Fruit fly (Drosophila melanogaster) whole organism, embryonic: Measurements from ENCODE around the gene nAChRbeta1.
A peak's percentile ranks its signal among the peaks of the same experiment; 100 is the strongest.

Source experiments
- Atf-2 ChIP-seq: fragments of 200-800 bp; sonication (Bioruptor generic); optimal IDR thresholded peaks from 2 replicates; lab custom pipeline; 2016; ENCODE audit warnings: missing biosample characterization, missing genetic modification characterization
- B-H1 ChIP-seq: fragments of 200-800 bp; sonication (Bioruptor generic); IDR thresholded peaks from 3 replicates; pipeline ENCODE4 v1.3.6; 2022; ENCODE audit warnings: missing biosample characterization, missing genetic modification characterization
- Bgb ChIP-seq: fragments of 200-800 bp; sonication (Bioruptor generic); IDR thresholded peaks from 2 replicates; pipeline ENCODE4 v1.3.6; 2022; ENCODE audit warnings: missing biosample characterization, missing genetic modification characterization; ENCODE audit not compliant: partially characterized antibody
- BtbVII ChIP-seq: fragments of 200-800 bp; sonication (Bioruptor generic); optimal IDR thresholded peaks from 3 replicates; lab custom pipeline; 2017; ENCODE audit warnings: missing biosample characterization, mild to moderate bottlenecking, missing genetic modification characterization
- CG12391 ChIP-seq: fragments of 200-800 bp; sonication (Bioruptor generic); optimal IDR thresholded peaks from 3 replicates; lab custom pipeline; 2018; ENCODE audit warnings: missing biosample characterization, mild to moderate bottlenecking, missing genetic modification characterization, moderate library complexity
- CG15073 ChIP-seq: fragments of 200-800 bp; sonication (Bioruptor generic); optimal IDR thresholded peaks from 2 replicates; lab custom pipeline; 2016; ENCODE audit warnings: missing biosample characterization, missing genetic modification characterization
- CG1529 ChIP-seq: fragments of 200-800 bp; sonication (Bioruptor generic); optimal IDR thresholded peaks from 3 replicates; lab custom pipeline; 2018; ENCODE audit warnings: missing biosample characterization, missing genetic modification characterization
- CG16863 ChIP-seq: fragments of 200-800 bp; sonication (Bioruptor generic); optimal IDR thresholded peaks from 3 replicates; lab custom pipeline; 2016; ENCODE audit warnings: missing biosample characterization, missing genetic modification characterization
- CG17361 ChIP-seq: fragments of 200-800 bp; sonication (Bioruptor generic); IDR thresholded peaks from 3 replicates; pipeline ENCODE4 v1.3.6; 2022; ENCODE audit warnings: missing biosample characterization, missing genetic modification characterization
- CG1832 ChIP-seq: fragments of 200-800 bp; sonication (Bioruptor generic); optimal IDR thresholded peaks from 2 replicates; lab custom pipeline; 2017; ENCODE audit warnings: missing biosample characterization, mild to moderate bottlenecking, missing genetic modification characterization, inconsistent platforms
- CG2875 ChIP-seq: fragments of 200-800 bp; sonication (Bioruptor generic); optimal IDR thresholded peaks from 2 replicates; lab custom pipeline; 2017; ENCODE audit warnings: missing biosample characterization, mild to moderate bottlenecking, missing genetic modification characterization, missing genetic modification reagents
- CG2889 ChIP-seq: fragments of 200-800 bp; sonication (Bioruptor generic); IDR thresholded peaks from 3 replicates; pipeline ENCODE4 v1.3.6; 2022; ENCODE audit warnings: missing biosample characterization, missing genetic modification characterization
- CG4424 ChIP-seq: fragments of 200-800 bp; sonication (Bioruptor generic); optimal IDR thresholded peaks from 3 replicates; lab custom pipeline; 2016; ENCODE audit warnings: missing biosample characterization, missing genetic modification characterization
- CG5953 ChIP-seq: fragments of 200-800 bp; sonication (Bioruptor generic); IDR thresholded peaks from 2 replicates; pipeline ENCODE4 v1.3.6; 2022; ENCODE audit warnings: missing biosample characterization, missing genetic modification characterization
- CG6683 ChIP-seq: fragments of 200-800 bp; sonication (Bioruptor generic); optimal IDR thresholded peaks from 2 replicates; lab custom pipeline; 2017; ENCODE audit warnings: missing biosample characterization, mild to moderate bottlenecking, missing genetic modification characterization, missing genetic modification reagents
- CG6765 ChIP-seq: fragments of 200-800 bp; sonication (Bioruptor generic); optimal IDR thresholded peaks from 3 replicates; lab custom pipeline; 2017; ENCODE audit warnings: missing biosample characterization, mild to moderate bottlenecking, missing genetic modification characterization
- CG6813 ChIP-seq: fragments of 200-800 bp; sonication (Bioruptor generic); optimal IDR thresholded peaks from 2 replicates; lab custom pipeline; 2017; ENCODE audit warnings: missing biosample characterization, missing genetic modification characterization, mild to moderate bottlenecking, moderate library complexity, missing genetic modification reagents
- CG7745 ChIP-seq: fragments of 200-800 bp; sonication (Bioruptor generic); optimal IDR thresholded peaks from 2 replicates; lab custom pipeline; 2018; ENCODE audit warnings: missing biosample characterization, mild to moderate bottlenecking, missing genetic modification characterization, moderate library complexity
- CG8359 ChIP-seq: fragments of 200-800 bp; sonication (Bioruptor generic); optimal IDR thresholded peaks from 2 replicates; lab custom pipeline; 2017; ENCODE audit warnings: missing biosample characterization, mild to moderate bottlenecking, missing genetic modification characterization, borderline replicate concordance
- CG8944 ChIP-seq: fragments of 200-800 bp; sonication (Bioruptor generic); optimal IDR thresholded peaks from 3 replicates; lab custom pipeline; 2016; ENCODE audit warnings: missing biosample characterization, missing genetic modification characterization
- CG9215 ChIP-seq: fragments of 200-800 bp; sonication (Bioruptor generic); IDR thresholded peaks from 2 replicates; pipeline ENCODE4 v1.3.6; 2022; ENCODE audit warnings: missing biosample characterization, missing genetic modification characterization
- CTCF ChIP-seq: fragments of 200-800 bp; sonication (Bioruptor generic); optimal IDR thresholded peaks from 2 replicates; lab custom pipeline; 2017; ENCODE audit warnings: missing biosample characterization, mild to moderate bottlenecking, missing genetic modification characterization, moderate library complexity
- CrebB ChIP-seq: fragments of 200-800 bp; sonication (Bioruptor generic); optimal IDR thresholded peaks from 3 replicates; lab custom pipeline; 2018; ENCODE audit warnings: missing biosample characterization, mild to moderate bottlenecking, missing genetic modification characterization
- Doc3 ChIP-seq: fragments of 200-800 bp; sonication (Bioruptor generic); IDR thresholded peaks from 3 replicates; pipeline ENCODE4 v1.3.6; 2022; ENCODE audit warnings: missing biosample characterization, missing genetic modification characterization; ENCODE audit not compliant: partially characterized antibody
- Fer1 ChIP-seq: fragments of 200-800 bp; sonication (Bioruptor generic); optimal IDR thresholded peaks from 2 replicates; lab custom pipeline; 2017; ENCODE audit warnings: missing biosample characterization, mild to moderate bottlenecking, missing genetic modification characterization
- H15 ChIP-seq: fragments of 200-800 bp; sonication (Bioruptor generic); IDR thresholded peaks from 3 replicates; pipeline ENCODE4 v1.3.6; 2022; ENCODE audit warnings: missing biosample characterization, missing genetic modification characterization
- Hmr ChIP-seq: fragments of 200-800 bp; sonication (Bioruptor generic); optimal IDR thresholded peaks from 3 replicates; lab custom pipeline; 2017; ENCODE audit warnings: mild to moderate bottlenecking, missing biosample characterization, missing genetic modification reagents, missing genetic modification characterization
- Kr ChIP-seq: fragments of 200-800 bp; sonication (Bioruptor generic); optimal IDR thresholded peaks from 2 replicates; lab custom pipeline; 2017; ENCODE audit warnings: missing biosample characterization, mild to moderate bottlenecking, missing genetic modification characterization
- Max ChIP-seq: fragments of 200-800 bp; sonication (Bioruptor generic); optimal IDR thresholded peaks from 2 replicates; lab custom pipeline; 2016; ENCODE audit warnings: missing biosample characterization, mild to moderate bottlenecking, missing genetic modification characterization
- Meics ChIP-seq: fragments of 200-800 bp; sonication (Bioruptor generic); optimal IDR thresholded peaks from 2 replicates; lab custom pipeline; 2017; ENCODE audit warnings: missing biosample characterization, mild to moderate bottlenecking, missing genetic modification characterization
- Sox100B ChIP-seq: fragments of 200-800 bp; sonication (Bioruptor generic); optimal IDR thresholded peaks from 3 replicates; lab custom pipeline; 2018; ENCODE audit warnings: missing biosample characterization, mild to moderate bottlenecking, missing genetic modification characterization
- Spps ChIP-seq: fragments of 200-800 bp; sonication (Bioruptor generic); optimal IDR thresholded peaks from 2 replicates; lab custom pipeline; 2018; ENCODE audit warnings: missing biosample characterization, mild to moderate bottlenecking, missing genetic modification characterization
- Ssrp ChIP-seq: fragments of 200-800 bp; sonication (Bioruptor generic); optimal IDR thresholded peaks from 2 replicates; lab custom pipeline; 2018; ENCODE audit warnings: missing biosample characterization, mild to moderate bottlenecking, missing genetic modification characterization, moderate library complexity
- Xbp1 ChIP-seq: fragments of 200-800 bp; sonication (Bioruptor generic); optimal IDR thresholded peaks from 3 replicates; lab custom pipeline; 2016; ENCODE audit warnings: missing biosample characterization, mild to moderate bottlenecking, missing genetic modification characterization
- abd-A ChIP-seq: fragments of 200-800 bp; sonication (Bioruptor generic); optimal IDR thresholded peaks from 3 replicates; lab custom pipeline; 2019; ENCODE audit warnings: missing biosample characterization, mild to moderate bottlenecking, missing genetic modification characterization, moderate library complexity
- croc ChIP-seq: fragments of 200-800 bp; sonication (Bioruptor generic); conservative IDR thresholded peaks from 3 replicates; pipeline ENCODE4 v1.3.6; 2022; ENCODE audit warnings: missing biosample characterization, missing genetic modification characterization
- esg ChIP-seq: fragments of 200-800 bp; sonication (Bioruptor generic); conservative IDR thresholded peaks from 2 replicates; pipeline ENCODE4 v1.3.6; 2022; ENCODE audit warnings: missing biosample characterization, missing genetic modification characterization
- fd3F ChIP-seq: fragments of 200-800 bp; sonication (Bioruptor generic); optimal IDR thresholded peaks from 2 replicates; lab custom pipeline; 2018; ENCODE audit warnings: missing biosample characterization, mild to moderate bottlenecking, missing genetic modification characterization, moderate library complexity
- gsb ChIP-seq: fragments of 200-800 bp; sonication (Bioruptor generic); IDR thresholded peaks from 2 replicates; pipeline ENCODE4 v1.3.6; 2022; ENCODE audit warnings: missing biosample characterization, missing genetic modification characterization
- ind ChIP-seq: fragments of 200-800 bp; sonication (Bioruptor generic); optimal IDR thresholded peaks from 3 replicates; lab custom pipeline; 2016; ENCODE audit warnings: missing biosample characterization, missing genetic modification characterization
- insv ChIP-seq, 2 experiments: fragments of 200-800 bp; sonication (Bioruptor generic); optimal IDR thresholded peaks; 3 replicates each; lab custom pipeline; 2016 to 2018; ENCODE audit warnings: missing biosample characterization in 2 of 2, missing genetic modification characterization in 2 of 2
- inv ChIP-seq: fragments of 200-800 bp; sonication (Bioruptor generic); IDR thresholded peaks from 2 replicates; pipeline ENCODE4 v1.3.6; 2022; ENCODE audit warnings: missing biosample characterization, missing genetic modification characterization; ENCODE audit not compliant: partially characterized antibody
- maf-S ChIP-seq: fragments of 200-800 bp; sonication (Bioruptor generic); optimal IDR thresholded peaks from 2 replicates; lab custom pipeline; 2016; ENCODE audit warnings: missing biosample characterization, missing genetic modification characterization
- org-1 ChIP-seq: fragments of 200-800 bp; sonication (Bioruptor generic); optimal IDR thresholded peaks from 2 replicates; lab custom pipeline; 2017; ENCODE audit warnings: missing biosample characterization, missing genetic modification characterization
- sens ChIP-seq: fragments of 200-800 bp; sonication (Bioruptor generic); peaks from one replicate; lab custom pipeline; 2016; ENCODE audit warnings: missing biosample characterization, missing genetic modification characterization
- slbo ChIP-seq: fragments of 200-800 bp; sonication (Bioruptor generic); IDR thresholded peaks from 2 replicates; pipeline ENCODE4 v1.3.6; 2022; ENCODE audit warnings: missing biosample characterization, missing genetic modification characterization
- slou ChIP-seq: fragments of 200-800 bp; sonication (Bioruptor generic); optimal IDR thresholded peaks from 3 replicates; lab custom pipeline; 2016; ENCODE audit warnings: missing biosample characterization, missing genetic modification characterization
- so ChIP-seq: fragments of 200-800 bp; sonication (Bioruptor generic); IDR thresholded peaks from 3 replicates; pipeline ENCODE4 v1.3.6; 2022; ENCODE audit warnings: missing biosample characterization, missing genetic modification characterization
- sug ChIP-seq: fragments of 200-800 bp; optimal IDR thresholded peaks from 2 replicates; lab custom pipeline; 2019; ENCODE audit warnings: missing biosample characterization, mild to moderate bottlenecking, missing genetic modification characterization, moderate library complexity
- twi ChIP-seq: fragments of 200-800 bp; optimal IDR thresholded peaks from 2 replicates; lab custom pipeline; 2019; ENCODE audit warnings: missing biosample characterization, mild to moderate bottlenecking, missing genetic modification characterization, moderate library complexity
- zfh2 ChIP-seq: fragments of 200-800 bp; sonication (Bioruptor generic); optimal IDR thresholded peaks from 2 replicates; lab custom pipeline; 2016; ENCODE audit warnings: missing biosample characterization, missing genetic modification characterization

nAChRbeta1 gene

DNA sequence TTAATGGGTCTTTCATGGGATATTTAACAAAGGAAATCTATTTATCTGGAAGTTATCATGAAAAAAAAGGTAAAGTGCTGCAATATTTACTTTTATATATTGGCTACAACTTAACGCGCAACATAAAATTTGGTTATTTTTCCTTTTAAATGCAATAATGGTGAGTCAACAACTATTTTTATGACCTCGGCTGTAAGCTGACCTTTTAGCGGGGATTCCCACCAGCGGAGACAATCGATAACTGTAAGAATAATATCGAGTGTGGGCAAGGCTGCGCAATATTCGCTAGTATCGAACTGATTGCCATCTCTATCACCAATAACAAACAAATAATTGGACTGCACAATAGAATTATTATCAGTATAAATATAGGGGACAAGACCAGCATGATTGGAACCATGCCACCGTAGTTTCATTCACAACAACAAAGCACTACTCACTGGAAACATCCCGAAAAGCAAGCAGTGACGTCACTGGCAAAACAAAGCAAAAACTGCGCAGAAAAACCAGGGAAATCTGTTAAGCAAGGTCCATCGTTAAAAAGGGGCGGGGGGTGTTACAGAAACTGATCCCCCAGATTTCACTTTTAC is 25.9 kb upstream of the nAChRbeta1 start, which contains the start of gene Syx17 (continued):
- TF ChIP-seq twi (tag; lab: Kevin White, UChicago) (peak; percentile 19), CG8359 (GFP tag; lab: Kevin White, UChicago) (no peak), CG15073 (GFP tag; lab: Kevin White, UChicago) (no peak), so (GFP tag; lab: Robert Waterston, UW) (no peak), Sox100B (GFP tag; lab: Kevin White, UChicago) (peak; percentile 34), CG12391 (peak; percentile 61), Xbp1 (GFP tag; lab: Kevin White, UChicago) (peak; percentile 68), Spps (tag; lab: Kevin White, UChicago) (peak; percentile 22), CG6683 (GFP tag; lab: Kevin White, UChicago) (no peak), CG16863 (GFP tag; lab: Kevin White, UChicago) (peak; percentile 36), CG8944 (GFP tag; lab: Kevin White, UChicago) (peak; percentile 38), CG7745 (tag; lab: Kevin White, UChicago) (no peak), fd3F (GFP tag; lab: Kevin White, UChicago) (peak; percentile 5), CG5953 (no peak), esg (GFP tag; lab: Robert Waterston, UW) (no peak), CG1529 (GFP tag; lab: Kevin White, UChicago) (peak; percentile 30), sens (GFP tag; lab: Kevin White, UChicago) (peak; percentile 94), croc (GFP tag; lab: Robert Waterston, UW) (no peak), H15 (GFP tag; lab: Robert Waterston, UW) (no peak), Ssrp (tag; lab: Kevin White, UChicago) (peak; percentile 25), Atf-2 (GFP tag; lab: Kevin White, UChicago) (peak; percentile 35), CG2875 (GFP tag; lab: Kevin White, UChicago) (peak; percentile 16), Doc3 (GFP tag; lab: Robert Waterston, UW) (peak; percentile 76), CG1832 (GFP tag; lab: Kevin White, UChicago) (no peak), CG2889 (GFP tag; lab: Robert Waterston, UW) (no peak), CG9215 (GFP tag; lab: Robert Waterston, UW) (peak; percentile 38; the same call in 1 of the 2 replicates), gsb (GFP tag; lab: Robert Waterston, UW) (no peak), slbo (GFP tag; lab: Robert Waterston, UW) (peak; percentile 79), CG17361 (GFP tag; lab: Robert Waterston, UW) (peak; percentile 64; the same call in 2 of the 3 replicates), Max (GFP tag; lab: Kevin White, UChicago) (peak; percentile 44), org-1 (GFP tag; lab: Kevin White, UChicago) (no peak), CTCF (GFP tag; lab: Kevin White, UChicago) (peak; percentile 49), CG4424 (GFP tag; lab: Kevin White, UChicago) (peak; percentile 52), Hmr (GFP tag; lab: Kevin White, UChicago) (peak; percentile 72), BtbVII (GFP tag; lab: Kevin White, UChicago) (no peak), Fer1 (GFP tag; lab: Kevin White, UChicago) (peak; percentile 61), sug (tag; lab: Kevin White, UChicago) (peak; percentile 75), inv (GFP tag; lab: Robert Waterston, UW) (peak; percentile 85), maf-S (GFP tag; lab: Kevin White, UChicago) (peak; percentile 50), Meics (peak; percentile 59), abd-A (tag; lab: Kevin White, UChicago) (peak; percentile 84), Kr (no peak), insv (GFP tag; optimal IDR thresholded peaks at IDR 0.05; lab: Kevin White, UChicago) (peak in 1 of 2 experiments; percentile 36), ind (GFP tag; lab: Kevin White, UChicago) (peak; percentile 32), CG6813 (peak; percentile 15), CG6765 (GFP tag; lab: Kevin White, UChicago) (peak; percentile 51), B-H1 (GFP tag; lab: Robert Waterston, UW) (no peak), zfh2 (GFP tag; lab: Kevin White, UChicago) (peak; percentile 59), slou (GFP tag; lab: Kevin White, UChicago) (peak; percentile 28), CrebB (tag; lab: Kevin White, UChicago) (peak; percentile 60), Bgb (peak; percentile 94)
